Worm (Caenorhabditis elegans): ENCODE measurements around the gene nlp-51.

DNA sequence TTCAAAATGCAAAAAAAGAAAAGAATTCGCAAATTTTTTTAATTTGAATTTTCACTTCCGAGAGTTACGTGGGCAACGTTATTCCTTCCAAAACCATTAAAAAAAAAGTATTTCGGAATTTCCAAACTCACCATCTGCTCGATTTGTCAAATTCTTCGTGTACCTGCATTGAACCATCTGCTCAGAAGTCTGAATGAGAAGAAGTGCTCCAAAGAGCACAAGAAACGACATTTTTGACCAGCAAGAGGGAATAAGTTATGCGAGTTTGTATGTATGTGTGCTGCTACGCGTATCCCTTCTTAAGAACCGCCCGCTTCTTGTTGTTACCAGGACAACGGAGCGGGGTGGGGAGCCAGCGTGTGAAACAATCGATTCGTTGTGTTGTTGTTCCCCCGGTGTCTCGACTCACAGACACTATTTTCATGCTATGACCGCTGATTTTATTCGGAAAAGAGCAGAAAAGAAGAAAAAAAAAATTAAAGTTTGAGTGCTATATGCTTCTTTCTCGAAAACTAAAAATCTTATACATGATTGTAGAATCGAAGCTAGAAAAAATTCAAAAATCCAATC is 23.9 kb upstream of the nlp-51 start, which contains the start of gene lgc-20:
- no peak for TF ChIP-seq dmd-4 (tag; optimal IDR thresholded peaks at IDR 0.05; ENCODE audit: borderline replicate concordance)
- TF ChIP-seq ama-1 (optimal IDR thresholded peaks at IDR 0.05): no peak
- TF ChIP-seq pha-4 (tag; optimal IDR thresholded peaks at IDR 0.05): no peak
- TF ChIP-seq pqm-1 (tag; optimal IDR thresholded peaks at IDR 0.05): no peak
- no peak for TF ChIP-seq F13H6.1 (tag; optimal IDR thresholded peaks at IDR 0.05)
- TF ChIP-seq eyg-1 (tag; optimal IDR thresholded peaks at IDR 0.05): no peak
- TF ChIP-seq elt-2 (tag; optimal IDR thresholded peaks at IDR 0.05): no peak
- TF ChIP-seq nfya-1 (tag; optimal IDR thresholded peaks at IDR 0.05): no peak
- no peak for TF ChIP-seq lim-6 (tag; optimal IDR thresholded peaks at IDR 0.05)
- no peak for TF ChIP-seq zip-5 (tag; optimal IDR thresholded peaks at IDR 0.05)

All from whole organism, late embryonic.